Worm (Caenorhabditis elegans) whole organism, mixed stage, embryonic: ENCODE measurements around the gene F39G3.5.

Source experiments
- elt-3 ChIP-seq: fragments of 150-350 bp; optimal IDR thresholded peaks from 2 replicates; lab custom pipeline; 2014; ENCODE audit warnings: missing biosample characterization, missing genetic modification characterization
- lin-13 ChIP-seq: fragments of 150-350 bp; optimal IDR thresholded peaks from 2 replicates; lab custom pipeline; 2014; ENCODE audit warnings: missing biosample characterization, missing genetic modification characterization
- lin-32 ChIP-seq: fragments of 200-800 bp; sonication (Bioruptor generic); optimal IDR thresholded peaks from 2 replicates; lab custom pipeline; 2018; ENCODE audit warnings: mild to moderate bottlenecking, missing genetic modification characterization, missing compliant biosample characterization
- mep-1 ChIP-seq: fragments of 150-350 bp; optimal IDR thresholded peaks from 2 replicates; lab custom pipeline; 2017; ENCODE audit warnings: missing biosample characterization, missing genetic modification reagents, missing genetic modification characterization, inconsistent platforms
- nhr-12 ChIP-seq: fragments of 150-350 bp; optimal IDR thresholded peaks from 2 replicates; lab custom pipeline; 2014; ENCODE audit warnings: missing biosample characterization, missing genetic modification characterization
- nhr-28 ChIP-seq: fragments of 150-350 bp; optimal IDR thresholded peaks from 2 replicates; lab custom pipeline; 2014; ENCODE audit warnings: missing biosample characterization, missing genetic modification characterization
- nhr-76 ChIP-seq: sonication (generic microtip); optimal IDR thresholded peaks from 2 replicates; lab custom pipeline; 2017; ENCODE audit warnings: missing biosample characterization, missing genetic modification characterization
- pha-4 ChIP-seq: fragments of 150-350 bp; optimal IDR thresholded peaks from 2 replicates; lab custom pipeline; 2018; ENCODE audit warnings: missing biosample characterization, missing genetic modification reagents, missing genetic modification characterization
- sem-2 ChIP-seq: fragments of 200-800 bp; sonication (Bioruptor generic); optimal IDR thresholded peaks from 2 replicates; lab custom pipeline; 2018; ENCODE audit warnings: mild to moderate bottlenecking, missing genetic modification characterization, missing compliant biosample characterization
- sptf-1 ChIP-seq: sonication (generic microtip); optimal IDR thresholded peaks from 2 replicates; lab custom pipeline; 2017; ENCODE audit warnings: mild to moderate bottlenecking, missing genetic modification characterization, moderate library complexity, missing compliant biosample characterization
- unc-39 ChIP-seq: fragments of 150-350 bp; optimal IDR thresholded peaks from 2 replicates; lab custom pipeline; 2014; ENCODE audit warnings: missing biosample characterization, missing genetic modification characterization
- unc-62 ChIP-seq: fragments of 150-350 bp; optimal IDR thresholded peaks from 2 replicates; lab custom pipeline; 2014; ENCODE audit warnings: missing biosample characterization, missing genetic modification reagents, missing genetic modification characterization
- ztf-11 ChIP-seq: fragments of 150-350 bp; optimal IDR thresholded peaks from 2 replicates; lab custom pipeline; 2014; ENCODE audit warnings: missing biosample characterization, missing genetic modification characterization

DNA sequence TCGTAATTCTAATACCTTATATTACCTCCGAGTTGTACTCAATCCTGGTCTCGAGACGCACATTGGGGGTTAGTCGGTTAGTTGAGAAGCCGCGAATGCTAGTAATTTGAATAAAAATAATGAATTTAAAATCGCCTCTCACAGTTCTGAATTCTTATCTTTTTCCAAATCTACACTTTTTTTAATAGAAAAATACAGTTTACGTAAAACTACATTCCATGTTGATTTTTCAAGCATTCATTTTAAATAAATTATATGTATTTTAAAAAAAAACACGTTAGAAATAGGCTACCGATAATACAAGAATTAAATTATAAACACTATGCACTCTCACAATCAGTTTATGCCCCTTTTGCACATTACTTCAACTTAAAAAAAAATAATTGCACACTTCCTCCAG lies 47.2 kb downstream of the F39G3.5 start, which contains the start of gene C18G1.9:
- TF ChIP-seq unc-62 (GFP tag; lab: Kevin White, UChicago): no peak
- TF ChIP-seq lin-13 (tag; lab: Kevin White, UChicago): no peak
- no peak for TF ChIP-seq nhr-76 (tag; lab: Kevin White, UChicago)
- TF ChIP-seq mep-1: no peak
- no peak for TF ChIP-seq sem-2 (GFP tag; lab: Kevin White, UChicago)
- no peak for TF ChIP-seq pha-4 (tag; lab: Kevin White, UChicago)
- TF ChIP-seq elt-3: no peak
- TF ChIP-seq unc-39 (tag; lab: Kevin White, UChicago): no peak
- TF ChIP-seq ztf-11 (tag; lab: Kevin White, UChicago): no peak
- TF ChIP-seq sptf-1: no peak
- TF ChIP-seq nhr-28 (tag; lab: Kevin White, UChicago): no peak
- no peak for TF ChIP-seq lin-32
- no peak for TF ChIP-seq nhr-12 (tag; lab: Kevin White, UChicago)
